Worm (Caenorhabditis elegans): ENCODE results near the gene dgtr-1.

DNA sequence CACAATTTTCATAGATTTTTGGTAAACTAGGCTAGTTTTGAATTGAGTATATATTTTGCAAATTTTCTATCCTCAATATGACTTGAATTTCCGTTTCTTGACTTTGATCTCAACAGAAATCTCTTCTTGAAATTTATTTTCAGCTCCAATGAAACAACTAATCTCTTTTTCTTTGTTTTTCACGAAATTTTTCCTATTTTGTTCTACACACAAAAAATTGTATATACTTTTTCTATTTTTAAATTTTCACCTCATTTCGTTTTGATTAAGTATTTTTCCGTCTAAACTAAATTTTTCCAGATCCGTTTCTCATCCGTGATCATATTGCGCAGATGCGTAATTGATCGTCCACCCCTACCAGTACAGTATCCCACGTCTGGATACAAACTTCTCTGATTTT is 32.1 kb upstream of the dgtr-1 start, which contains the start of gene unc-83:
- TF ChIP-seq snpc-4 (GFP tag; optimal IDR thresholded peaks at IDR 0.05), result no peak
- TF ChIP-seq snpc-4 (tag; optimal IDR thresholded peaks at IDR 0.05), result no peak
- TF ChIP-seq tbx-9 (tag; optimal IDR thresholded peaks at IDR 0.05; ENCODE audit: borderline replicate concordance), result no peak
- no peak for TF ChIP-seq ceh-58 (GFP tag; IDR thresholded peaks at IDR 0.05)
- TF ChIP-seq bed-2 (GFP tag; IDR thresholded peaks at IDR 0.05), result no peak
- no peak for TF ChIP-seq efl-1 (GFP tag; optimal IDR thresholded peaks at IDR 0.05)
- no peak for TF ChIP-seq hsf-1 (GFP tag; IDR thresholded peaks at IDR 0.05)
- no peak for TF ChIP-seq dpff-1 (tag; optimal IDR thresholded peaks at IDR 0.05)
- no peak for TF ChIP-seq unc-62 (GFP tag; optimal IDR thresholded peaks at IDR 0.05)
- no peak for TF ChIP-seq aptf-2 (GFP tag; conservative IDR thresholded peaks at IDR 0.05)
- TF ChIP-seq nhr-80 (tag; optimal IDR thresholded peaks at IDR 0.05), result no peak
- no peak for TF ChIP-seq unc-130 (GFP tag; optimal IDR thresholded peaks at IDR 0.05)
- no peak for TF ChIP-seq egl-44 (GFP tag; IDR thresholded peaks at IDR 0.05)
- no peak for TF ChIP-seq tbp1 (GFP tag; optimal IDR thresholded peaks at IDR 0.05)
